Fruit fly (Drosophila melanogaster): ENCODE results near the gene CG13008.

Gene CG13008

dm6 chrX:16751579-16752156 lies 40.6 kb downstream of the CG13008 start, which contains the start of gene goe:
TSS of gene goe (minus strand) at chrX:16751910.
- no peak for TF ChIP-seq EcR (GFP tag; optimal IDR thresholded peaks at IDR 0.05)
- TF ChIP-seq usp (GFP tag; optimal IDR thresholded peaks at IDR 0.05), result no peak
- TF ChIP-seq Dll (optimal IDR thresholded peaks at IDR 0.05), result no peak
- no peak for TF ChIP-seq CG8478 (optimal IDR thresholded peaks at IDR 0.05)
- TF ChIP-seq psq (optimal IDR thresholded peaks at IDR 0.05), result no peak
- TF ChIP-seq pan (optimal IDR thresholded peaks at IDR 0.05), result no peak

dm6 chrX:16753066-16753465 lies 42.0 kb downstream of the CG13008 start:
- TF ChIP-seq psq (optimal IDR thresholded peaks at IDR 0.05) (no peak), Dll (optimal IDR thresholded peaks at IDR 0.05) (no peak), pan (optimal IDR thresholded peaks at IDR 0.05) (no peak), usp (GFP tag; optimal IDR thresholded peaks at IDR 0.05) (no peak), CG8478 (optimal IDR thresholded peaks at IDR 0.05) (no peak)

DNA sequence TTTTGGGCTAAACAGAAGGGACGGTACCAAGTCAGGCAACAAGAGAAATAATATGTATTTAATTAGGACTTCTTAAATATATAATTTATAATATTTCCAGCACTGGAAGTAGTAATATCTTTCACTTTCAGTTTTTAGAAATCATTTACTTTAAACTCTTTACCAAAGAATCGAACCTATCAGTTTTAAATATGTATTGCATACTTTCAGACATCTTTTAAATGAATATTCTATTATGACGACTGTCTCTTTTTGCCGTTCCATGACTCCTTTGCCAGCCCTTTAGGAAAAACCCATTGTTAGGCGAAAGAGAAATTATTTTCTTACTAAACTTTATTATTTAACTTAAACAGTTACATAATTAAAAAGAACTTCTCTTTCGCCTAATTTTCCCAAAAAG lies 46.5 kb downstream of the CG13008 start:
- TF ChIP-seq CG8478 (optimal IDR thresholded peaks at IDR 0.05), result no peak
- TF ChIP-seq Dll (optimal IDR thresholded peaks at IDR 0.05), result no peak
- no peak for TF ChIP-seq psq (optimal IDR thresholded peaks at IDR 0.05)
- TF ChIP-seq EcR (GFP tag; optimal IDR thresholded peaks at IDR 0.05), result no peak
- TF ChIP-seq usp (GFP tag; optimal IDR thresholded peaks at IDR 0.05), result no peak
- no peak for TF ChIP-seq pan (optimal IDR thresholded peaks at IDR 0.05)

dm6 chrX:16760542-16760941 lies 49.4 kb downstream of the CG13008 start:
- TF ChIP-seq CG8478 (optimal IDR thresholded peaks at IDR 0.05) (no peak), pan (optimal IDR thresholded peaks at IDR 0.05) (no peak), EcR (GFP tag; optimal IDR thresholded peaks at IDR 0.05) (no peak), usp (GFP tag; optimal IDR thresholded peaks at IDR 0.05) (no peak), Dll (optimal IDR thresholded peaks at IDR 0.05) (no peak), psq (optimal IDR thresholded peaks at IDR 0.05) (no peak)

- no peak for TF ChIP-seq psq (optimal IDR thresholded peaks at IDR 0.05)
- TF ChIP-seq Dll (optimal IDR thresholded peaks at IDR 0.05), result no peak
- TF ChIP-seq EcR (GFP tag; optimal IDR thresholded peaks at IDR 0.05), result no peak
- no peak for TF ChIP-seq usp (GFP tag; optimal IDR thresholded peaks at IDR 0.05)
- TF ChIP-seq CG8478 (optimal IDR thresholded peaks at IDR 0.05), result no peak
- no peak for TF ChIP-seq pan (optimal IDR thresholded peaks at IDR 0.05)
These were observed 50.4 kb downstream of the CG13008 start for dm6 chrX:16761531-16761930.

All from whole organism.